Fruit fly (Drosophila melanogaster) whole organism, adult: Measurements from ENCODE around the gene dwg.

Experiments used
- CG14711 ChIP-seq: fragments of 200-800 bp; sonication (Bioruptor generic); optimal IDR thresholded peaks from 2 replicates; lab custom pipeline; 2018; ENCODE audit warnings: missing biosample characterization, mild to moderate bottlenecking, missing genetic modification characterization, moderate library complexity
- CG33017 ChIP-seq: fragments of 200-800 bp; sonication (Bioruptor generic); optimal IDR thresholded peaks from 2 replicates; lab custom pipeline; 2018; ENCODE audit warnings: missing biosample characterization, mild to moderate bottlenecking, missing genetic modification characterization, moderate library complexity
- CG5204 ChIP-seq: fragments of 200-800 bp; sonication (Bioruptor generic); optimal IDR thresholded peaks from 2 replicates; lab custom pipeline; 2016; ENCODE audit warnings: missing biosample characterization, missing genetic modification characterization
- CG7045 ChIP-seq: fragments of 200-800 bp; sonication (Bioruptor generic); optimal IDR thresholded peaks from 2 replicates; lab custom pipeline; 2017; ENCODE audit warnings: missing biosample characterization, mild to moderate bottlenecking, missing genetic modification characterization
- CG7101 ChIP-seq: fragments of 200-800 bp; sonication (Bioruptor generic); optimal IDR thresholded peaks from 2 replicates; lab custom pipeline; 2018; ENCODE audit warnings: missing biosample characterization, mild to moderate bottlenecking, missing genetic modification characterization, moderate library complexity
- Crg-1 ChIP-seq: fragments of 200-800 bp; sonication (Bioruptor generic); optimal IDR thresholded peaks from 2 replicates; lab custom pipeline; 2016; ENCODE audit warnings: missing biosample characterization, missing genetic modification characterization
- Hr96 ChIP-seq: fragments of 200-800 bp; sonication (Bioruptor generic); optimal IDR thresholded peaks from 2 replicates; lab custom pipeline; 2016; ENCODE audit warnings: missing biosample characterization, missing genetic modification characterization
- cic ChIP-seq: fragments of 200-800 bp; sonication (Bioruptor generic); optimal IDR thresholded peaks from 2 replicates; lab custom pipeline; 2017; ENCODE audit warnings: missing biosample characterization, mild to moderate bottlenecking, missing genetic modification characterization, moderate library complexity
- cnc ChIP-seq, 2 experiments: fragments of >200 bp; optimal IDR thresholded peaks; 2 replicates each; lab custom pipeline; 2017
- kay ChIP-seq: fragments of 200-800 bp; sonication (Bioruptor generic); peaks from one replicate; lab custom pipeline; 2016; ENCODE audit warnings: missing biosample characterization, missing genetic modification characterization, borderline replicate concordance
- pad ChIP-seq: fragments of 200-800 bp; sonication (Bioruptor generic); optimal IDR thresholded peaks from 3 replicates; lab custom pipeline; 2017; ENCODE audit warnings: missing biosample characterization, missing genetic modification characterization, mild to moderate bottlenecking, moderate library complexity, missing genetic modification reagents
- toe ChIP-seq: fragments of 200-800 bp; sonication (Bioruptor generic); optimal IDR thresholded peaks from 2 replicates; lab custom pipeline; 2016; ENCODE audit warnings: missing biosample characterization, missing genetic modification characterization

dm6 chrX:2714730-2715129 is 12.8 kb upstream of the dwg start:
- TF ChIP-seq cic (GFP tag; lab: Kevin White, UChicago) (no peak), CG5204 (GFP tag; lab: Kevin White, UChicago) (no peak), Crg-1 (GFP tag; lab: Kevin White, UChicago) (peak; percentile 1), CG33017 (tag; lab: Kevin White, UChicago) (no peak), CG7101 (no peak), CG7045 (GFP tag; lab: Kevin White, UChicago) (no peak), Hr96 (GFP tag; lab: Kevin White, UChicago) (no peak), cnc (optimal IDR thresholded peaks at IDR 0.05; lab: Kevin White, UChicago) (no peak), toe (GFP tag; lab: Kevin White, UChicago) (no peak), pad (GFP tag; lab: Kevin White, UChicago) (peak; percentile 34), kay (GFP tag; lab: Kevin White, UChicago) (no peak), CG14711 (tag; lab: Kevin White, UChicago) (peak; percentile 15)
